Worm (Caenorhabditis elegans) whole organism, mixed stage, embryonic: Measurements from ENCODE around the gene tbb-6.

Experiments used
- M03D4.4 ChIP-seq: sonication (generic microtip); optimal IDR thresholded peaks from 2 replicates; lab custom pipeline; 2017; ENCODE audit warnings: mild to moderate bottlenecking, missing genetic modification characterization, missing compliant biosample characterization
- bed-3 ChIP-seq: fragments of 200-800 bp; sonication (Bioruptor generic); optimal IDR thresholded peaks from 3 replicates; lab custom pipeline; 2018; ENCODE audit warnings: mild to moderate bottlenecking, missing genetic modification characterization, moderate library complexity, missing compliant biosample characterization
- blmp-1 ChIP-seq: fragments of 150-350 bp; optimal IDR thresholded peaks from 2 replicates; lab custom pipeline; 2014; ENCODE audit warnings: missing biosample characterization, missing genetic modification characterization
- ceh-39 ChIP-seq: fragments of 150-350 bp; optimal IDR thresholded peaks from 2 replicates; lab custom pipeline; 2014; ENCODE audit warnings: missing biosample characterization, missing genetic modification characterization
- ceh-43 ChIP-seq: fragments of 200-800 bp; sonication (Bioruptor generic); optimal IDR thresholded peaks from 2 replicates; lab custom pipeline; 2018; ENCODE audit warnings: mild to moderate bottlenecking, missing genetic modification characterization, moderate library complexity, missing compliant biosample characterization
- ces-1 ChIP-seq: fragments of 150-350 bp; optimal IDR thresholded peaks from 2 replicates; lab custom pipeline; 2014; ENCODE audit warnings: missing biosample characterization, missing genetic modification reagents, missing genetic modification characterization
- cnd-1 ChIP-seq: fragments of 200-800 bp; sonication (Bioruptor generic); optimal IDR thresholded peaks from 2 replicates; lab custom pipeline; 2018; ENCODE audit warnings: mild to moderate bottlenecking, missing genetic modification characterization, missing compliant biosample characterization
- drap-1 ChIP-seq: fragments of 200-800 bp; sonication (Bioruptor generic); optimal IDR thresholded peaks from 3 replicates; lab custom pipeline; 2018; ENCODE audit warnings: mild to moderate bottlenecking, missing genetic modification characterization, missing compliant biosample characterization
- elt-3 ChIP-seq: fragments of 150-350 bp; optimal IDR thresholded peaks from 2 replicates; lab custom pipeline; 2014; ENCODE audit warnings: missing biosample characterization, missing genetic modification characterization
- flh-1 ChIP-seq: fragments of 200-800 bp; sonication (Bioruptor generic); optimal IDR thresholded peaks from 2 replicates; lab custom pipeline; 2018; ENCODE audit warnings: mild to moderate bottlenecking, missing genetic modification characterization, moderate library complexity, missing compliant biosample characterization
- ham-2 ChIP-seq: fragments of 200-800 bp; sonication (Bioruptor generic); optimal IDR thresholded peaks from 2 replicates; lab custom pipeline; 2018; ENCODE audit warnings: mild to moderate bottlenecking, missing genetic modification characterization, missing compliant biosample characterization
- lin-32 ChIP-seq: fragments of 200-800 bp; sonication (Bioruptor generic); optimal IDR thresholded peaks from 2 replicates; lab custom pipeline; 2018; ENCODE audit warnings: mild to moderate bottlenecking, missing genetic modification characterization, missing compliant biosample characterization
- lsy-2 ChIP-seq: fragments of 150-350 bp; optimal IDR thresholded peaks from 2 replicates; lab custom pipeline; 2014; ENCODE audit warnings: missing biosample characterization, missing genetic modification characterization
- mab-5 ChIP-seq: fragments of 150-350 bp; optimal IDR thresholded peaks from 2 replicates; lab custom pipeline; 2014; ENCODE audit warnings: missing biosample characterization, missing genetic modification characterization
- mep-1 ChIP-seq: fragments of 150-350 bp; optimal IDR thresholded peaks from 2 replicates; lab custom pipeline; 2017; ENCODE audit warnings: missing biosample characterization, missing genetic modification reagents, missing genetic modification characterization, inconsistent platforms
- mls-2 ChIP-seq: sonication (generic microtip); optimal IDR thresholded peaks from 2 replicates; lab custom pipeline; 2016; ENCODE audit warnings: mild to moderate bottlenecking, missing genetic modification characterization, moderate library complexity, missing compliant biosample characterization
- nhr-12 ChIP-seq: fragments of 150-350 bp; optimal IDR thresholded peaks from 2 replicates; lab custom pipeline; 2014; ENCODE audit warnings: missing biosample characterization, missing genetic modification characterization
- nhr-2 ChIP-seq: fragments of 150-350 bp; optimal IDR thresholded peaks from 2 replicates; lab custom pipeline; 2014; ENCODE audit warnings: missing biosample characterization, missing genetic modification characterization
- nhr-237 ChIP-seq: fragments of 150-350 bp; optimal IDR thresholded peaks from 2 replicates; lab custom pipeline; 2014; ENCODE audit warnings: missing biosample characterization, missing genetic modification characterization
- nhr-28 ChIP-seq: fragments of 150-350 bp; optimal IDR thresholded peaks from 2 replicates; lab custom pipeline; 2014; ENCODE audit warnings: missing biosample characterization, missing genetic modification characterization
- nhr-76 ChIP-seq: sonication (generic microtip); optimal IDR thresholded peaks from 2 replicates; lab custom pipeline; 2017; ENCODE audit warnings: missing biosample characterization, missing genetic modification characterization
- pha-4 ChIP-seq: fragments of 150-350 bp; optimal IDR thresholded peaks from 2 replicates; lab custom pipeline; 2018; ENCODE audit warnings: missing biosample characterization, missing genetic modification reagents, missing genetic modification characterization
- sem-2 ChIP-seq: fragments of 200-800 bp; sonication (Bioruptor generic); optimal IDR thresholded peaks from 2 replicates; lab custom pipeline; 2018; ENCODE audit warnings: mild to moderate bottlenecking, missing genetic modification characterization, missing compliant biosample characterization
- snpc-4 ChIP-seq: fragments of 150-350 bp; optimal IDR thresholded peaks from 2 replicates; lab custom pipeline; 2014; ENCODE audit warnings: missing biosample characterization, missing genetic modification characterization
- sptf-1 ChIP-seq: sonication (generic microtip); optimal IDR thresholded peaks from 2 replicates; lab custom pipeline; 2017; ENCODE audit warnings: mild to moderate bottlenecking, missing genetic modification characterization, moderate library complexity, missing compliant biosample characterization
- unc-120 ChIP-seq: sonication (generic microtip); optimal IDR thresholded peaks from 2 replicates; lab custom pipeline; 2017; ENCODE audit warnings: missing genetic modification characterization, missing compliant biosample characterization; ENCODE audit not compliant: poor library complexity, severe bottlenecking
- unc-39 ChIP-seq: fragments of 150-350 bp; optimal IDR thresholded peaks from 2 replicates; lab custom pipeline; 2014; ENCODE audit warnings: missing biosample characterization, missing genetic modification characterization
- unc-62 ChIP-seq: fragments of 150-350 bp; optimal IDR thresholded peaks from 2 replicates; lab custom pipeline; 2014; ENCODE audit warnings: missing biosample characterization, missing genetic modification reagents, missing genetic modification characterization
- zip-8 ChIP-seq: fragments of 150-350 bp; optimal IDR thresholded peaks from 2 replicates; lab custom pipeline; 2014; ENCODE audit warnings: missing biosample characterization, missing genetic modification characterization
- ztf-11 ChIP-seq: fragments of 150-350 bp; optimal IDR thresholded peaks from 2 replicates; lab custom pipeline; 2014; ENCODE audit warnings: missing biosample characterization, missing genetic modification characterization

The tbb-6 gene

DNA sequence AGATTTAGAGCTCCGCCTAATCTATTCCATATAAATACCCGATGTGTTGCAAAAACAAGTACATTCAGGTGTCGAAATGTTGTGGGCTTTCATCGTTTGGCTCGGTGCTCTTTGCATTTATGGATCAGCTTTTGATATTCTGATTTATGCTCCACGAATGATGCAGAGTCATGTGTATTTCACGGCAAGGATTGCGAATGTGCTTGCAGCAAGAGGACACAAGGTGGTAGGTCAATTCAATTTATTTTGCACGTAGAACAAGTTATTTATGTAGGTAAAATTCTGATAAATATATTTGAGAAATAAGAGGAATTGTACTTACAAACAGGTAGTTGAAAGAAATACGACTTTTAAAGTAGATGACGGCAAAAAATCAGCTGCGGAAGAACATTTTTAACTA lies 2.4 kb upstream of the tbb-6 start, which contains the start of gene ugt-56:
ugt-56 (plus strand) TSS at position 61 of the 400 bp plus-strand sequence.
- no peak for TF ChIP-seq nhr-12 (tag; lab: Kevin White, UChicago)
- TF ChIP-seq ces-1 (GFP tag; lab: Kevin White, UChicago): no peak
- TF ChIP-seq M03D4.4 (tag; lab: Kevin White, UChicago): no peak
- TF ChIP-seq bed-3 (GFP tag; lab: Kevin White, UChicago): no peak
- no peak for TF ChIP-seq nhr-28 (tag; lab: Kevin White, UChicago)
- no peak for TF ChIP-seq sem-2 (GFP tag; lab: Kevin White, UChicago)
- TF ChIP-seq lin-32 (GFP tag; lab: Kevin White, UChicago): no peak
- no peak for TF ChIP-seq mab-5 (tag; lab: Kevin White, UChicago)
- TF ChIP-seq nhr-2: no peak
- no peak for TF ChIP-seq zip-8 (tag; lab: Kevin White, UChicago)
- TF ChIP-seq blmp-1 (tag; lab: Kevin White, UChicago): no peak
- no peak for TF ChIP-seq flh-1 (GFP tag; lab: Kevin White, UChicago)
- TF ChIP-seq ham-2 (GFP tag; lab: Kevin White, UChicago): no peak
- no peak for TF ChIP-seq ceh-39 (tag; lab: Kevin White, UChicago)
- TF ChIP-seq ceh-43 (GFP tag; lab: Kevin White, UChicago): no peak
- no peak for TF ChIP-seq nhr-237 (tag; lab: Kevin White, UChicago)
- TF ChIP-seq unc-120 (tag; lab: Kevin White, UChicago): no peak
- TF ChIP-seq mls-2 (tag; lab: Kevin White, UChicago): no peak
- TF ChIP-seq, all 35 proteins: peak for 0

DNA sequence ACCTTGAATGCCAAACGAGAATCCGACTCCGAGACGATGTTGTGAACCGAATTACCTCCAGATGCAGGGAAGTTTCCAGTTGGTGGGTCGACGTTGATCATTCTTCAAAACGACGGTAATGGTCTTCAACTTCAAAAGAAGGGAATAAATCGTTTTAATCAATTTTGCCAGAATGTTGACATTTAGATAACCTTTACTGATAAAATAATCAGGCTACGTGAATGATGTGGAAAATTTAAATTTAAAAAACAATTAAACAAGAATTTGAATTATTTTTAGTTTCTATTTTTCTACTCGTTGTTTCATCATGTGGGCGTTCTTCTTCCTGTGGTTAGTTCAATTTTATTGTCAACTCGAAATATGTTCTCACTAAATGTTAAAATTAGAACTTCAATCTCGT lies 2.4 kb downstream of the tbb-6 start, which contains the start of gene ssp-35:
ssp-35 (minus strand) TSS at position 101 of the 400 bp plus-strand sequence.
- TF ChIP-seq lin-32 (GFP tag; lab: Kevin White, UChicago) (no peak), cnd-1 (no peak), drap-1 (no peak), unc-62 (no peak), zip-8 (tag; lab: Kevin White, UChicago) (no peak), ham-2 (GFP tag; lab: Kevin White, UChicago) (no peak), nhr-237 (tag; lab: Kevin White, UChicago) (no peak), flh-1 (GFP tag; lab: Kevin White, UChicago) (no peak)

DNA sequence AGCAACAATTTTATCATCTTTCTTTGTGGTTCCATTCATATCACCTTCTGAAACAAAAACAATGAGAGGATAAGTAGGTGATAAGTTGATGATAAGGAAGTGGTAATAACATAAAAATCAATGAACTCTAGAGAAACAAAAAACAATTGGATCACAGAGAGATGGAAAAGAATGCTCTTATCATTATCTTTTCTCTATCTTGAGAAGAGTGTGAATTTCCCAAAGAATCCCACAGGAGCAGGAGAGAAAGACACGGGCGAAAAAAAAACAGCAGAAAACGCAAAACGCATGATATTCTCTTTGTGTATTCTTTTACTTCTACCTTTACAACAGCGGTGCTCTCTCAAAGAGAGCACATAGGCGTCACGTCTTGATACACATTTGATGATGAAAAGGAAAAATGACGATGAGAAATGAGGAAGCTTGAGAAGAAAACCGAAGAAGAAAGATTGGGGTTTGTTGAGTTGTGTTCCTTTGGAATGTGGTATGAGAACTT lies 8.0 kb downstream of the tbb-6 start, which contains the start of gene twk-24:
twk-24 (minus strand) TSS at position 51 of the 496 bp plus-strand sequence.
- TF ChIP-seq sptf-1 (no peak), nhr-76 (tag; lab: Kevin White, UChicago) (no peak), M03D4.4 (tag; lab: Kevin White, UChicago) (no peak), sem-2 (GFP tag; lab: Kevin White, UChicago) (no peak), nhr-237 (tag; lab: Kevin White, UChicago) (no peak), nhr-28 (tag; lab: Kevin White, UChicago) (no peak)

DNA sequence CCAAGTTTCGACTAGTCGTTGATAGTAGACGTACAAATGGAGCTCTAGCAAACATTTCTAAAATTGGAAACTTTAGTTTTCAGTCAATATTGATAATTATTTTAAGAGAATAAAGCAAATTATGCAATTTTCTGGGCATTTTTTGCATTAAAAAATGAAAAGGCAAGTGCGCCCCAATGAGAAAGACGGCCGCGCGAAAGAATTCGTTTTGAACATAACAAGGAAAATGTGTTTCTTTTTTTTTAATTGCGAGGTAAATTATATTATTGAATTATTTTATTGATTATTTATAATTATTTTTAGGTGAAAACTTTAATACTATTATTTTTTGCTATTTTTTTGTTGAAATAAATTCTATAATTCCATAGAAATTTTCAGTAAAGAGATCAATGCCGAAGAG lies 10.2 kb downstream of the tbb-6 start, which contains the start of the genes tsfm-1 and capg-2:
tsfm-1 (minus strand) TSS at position 57 of the 400 bp plus-strand sequence.
capg-2 (plus strand) TSS at position 379 of the 400 bp plus-strand sequence.
- TF ChIP-seq ceh-39 (tag; lab: Kevin White, UChicago): no peak

DNA sequence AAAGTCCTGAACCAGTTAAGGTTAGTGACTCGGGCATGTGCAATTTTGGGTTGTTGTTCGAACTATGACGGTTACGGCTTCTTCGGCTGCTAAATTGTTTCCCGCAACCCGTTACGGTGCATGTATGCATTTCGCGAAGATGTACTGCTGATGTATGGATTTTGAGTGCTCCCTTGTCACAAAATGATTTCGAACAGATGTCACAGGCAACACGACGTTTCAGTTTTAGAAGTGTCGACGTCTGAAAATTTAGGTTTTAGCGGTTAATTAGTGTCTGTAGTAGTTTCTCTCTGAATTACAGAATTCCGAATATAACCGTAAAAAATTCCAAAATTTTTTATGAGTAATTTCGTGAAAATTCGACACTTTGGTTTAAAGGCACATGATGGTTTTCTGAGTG lies 14.4 kb downstream of the tbb-6 start:
- no peak for TF ChIP-seq M03D4.4 (tag; lab: Kevin White, UChicago)
- TF ChIP-seq bed-3 (GFP tag; lab: Kevin White, UChicago): no peak
- no peak for TF ChIP-seq nhr-237 (tag; lab: Kevin White, UChicago)
- TF ChIP-seq unc-39 (tag; lab: Kevin White, UChicago): no peak
- TF ChIP-seq flh-1 (GFP tag; lab: Kevin White, UChicago): no peak
- no peak for TF ChIP-seq elt-3
- TF ChIP-seq snpc-4 (tag; lab: Kevin White, UChicago): no peak
- no peak for TF ChIP-seq lin-32 (GFP tag; lab: Kevin White, UChicago)
- no peak for TF ChIP-seq ceh-39 (tag; lab: Kevin White, UChicago)
- no peak for TF ChIP-seq pha-4 (tag; lab: Kevin White, UChicago)
- TF ChIP-seq ztf-11: no peak
- TF ChIP-seq mep-1: no peak
- no peak for TF ChIP-seq unc-120 (tag; lab: Kevin White, UChicago)
- TF ChIP-seq mab-5 (tag; lab: Kevin White, UChicago): no peak
- no peak for TF ChIP-seq sem-2 (GFP tag; lab: Kevin White, UChicago)
- no peak for TF ChIP-seq cnd-1
- no peak for TF ChIP-seq lsy-2 (tag; lab: Kevin White, UChicago)
- TF ChIP-seq sptf-1: no peak
